Worm (Caenorhabditis elegans) whole organism, L3 larva: ENCODE measurements around the gene C07A12.7.

ENCODE experiments used
- ZK546.5 ChIP-seq: sonication (generic microtip); optimal IDR thresholded peaks from 2 replicates; lab custom pipeline; 2017; ENCODE audit warnings: missing biosample characterization, missing genetic modification characterization
- aly-2 ChIP-seq: fragments of 150-350 bp; optimal IDR thresholded peaks from 2 replicates; lab custom pipeline; 2014; ENCODE audit warnings: missing biosample characterization, missing genetic modification characterization
- ama-1 ChIP-seq: fragments of 150-350 bp; optimal IDR thresholded peaks from 2 replicates; lab custom pipeline; 2018
- ceh-16 ChIP-seq: sonication (generic microtip); optimal IDR thresholded peaks from 2 replicates; lab custom pipeline; 2017; ENCODE audit warnings: missing biosample characterization, missing genetic modification characterization
- ceh-28 ChIP-seq: fragments of 150-350 bp; optimal IDR thresholded peaks from 2 replicates; lab custom pipeline; 2014; ENCODE audit warnings: missing biosample characterization, missing genetic modification reagents, missing genetic modification characterization
- ceh-9 ChIP-seq: sonication (generic microtip); optimal IDR thresholded peaks from 2 replicates; lab custom pipeline; 2018; ENCODE audit warnings: missing biosample characterization, missing genetic modification characterization
- egl-27 ChIP-seq: sonication (generic microtip); optimal IDR thresholded peaks from 4 replicates; lab custom pipeline; 2017; ENCODE audit warnings: missing biosample characterization, missing genetic modification reagents, missing genetic modification characterization
- elt-1 ChIP-seq: fragments of 150-350 bp; optimal IDR thresholded peaks from 2 replicates; lab custom pipeline; 2014; ENCODE audit warnings: missing biosample characterization, missing genetic modification characterization
- elt-2 ChIP-seq: sonication (generic microtip); optimal IDR thresholded peaks from 2 replicates; lab custom pipeline; 2016; ENCODE audit warnings: missing genetic modification reagents, mild to moderate bottlenecking, missing genetic modification characterization, missing compliant biosample characterization
- elt-3 ChIP-seq, 3 experiments: fragments of 150-350 bp in 1 of 3; sonication (generic microtip) in 2 of 3; optimal IDR thresholded peaks; 2 replicates in 2 of 3; 4 replicates in 1 of 3; lab custom pipeline; 2014 to 2017; ENCODE audit warnings: missing biosample characterization in 3 of 3, missing genetic modification characterization in 3 of 3
- fkh-10 ChIP-seq: sonication (generic microtip); optimal IDR thresholded peaks from 2 replicates; lab custom pipeline; 2017; ENCODE audit warnings: missing biosample characterization, missing genetic modification reagents, missing genetic modification characterization
- fkh-2 ChIP-seq: fragments of 150-350 bp; optimal IDR thresholded peaks from 2 replicates; lab custom pipeline; 2014; ENCODE audit warnings: missing biosample characterization, missing genetic modification reagents, missing genetic modification characterization
- hmg-11 ChIP-seq: sonication (generic microtip); optimal IDR thresholded peaks from 2 replicates; lab custom pipeline; 2016; ENCODE audit warnings: missing genetic modification characterization, missing compliant biosample characterization
- jun-1 ChIP-seq: fragments of 150-350 bp; optimal IDR thresholded peaks from 2 replicates; lab custom pipeline; 2014; ENCODE audit warnings: missing biosample characterization, missing genetic modification reagents, missing genetic modification characterization
- lin-15B ChIP-seq: fragments of 150-350 bp; optimal IDR thresholded peaks from 2 replicates; lab custom pipeline; 2014; ENCODE audit warnings: missing biosample characterization, missing genetic modification characterization
- lin-39 ChIP-seq: fragments of 150-350 bp; optimal IDR thresholded peaks from 2 replicates; lab custom pipeline; 2018; ENCODE audit warnings: missing biosample characterization, missing genetic modification reagents, missing genetic modification characterization
- lsy-12 ChIP-seq: sonication (generic microtip); optimal IDR thresholded peaks from 2 replicates; lab custom pipeline; 2016; ENCODE audit warnings: mild to moderate bottlenecking, missing genetic modification characterization, missing compliant biosample characterization
- mml-1 ChIP-seq: fragments of 150-350 bp; sonication (generic microtip); optimal IDR thresholded peaks from 3 replicates; lab custom pipeline; 2014; ENCODE audit warnings: missing biosample characterization, missing genetic modification characterization
- nhr-11 ChIP-seq: fragments of 150-350 bp; optimal IDR thresholded peaks from 2 replicates; lab custom pipeline; 2014; ENCODE audit warnings: missing biosample characterization, missing genetic modification characterization
- nhr-12 ChIP-seq: fragments of 150-350 bp; optimal IDR thresholded peaks from 2 replicates; lab custom pipeline; 2014; ENCODE audit warnings: missing biosample characterization, missing genetic modification characterization
- nhr-23 ChIP-seq: fragments of 150-350 bp; optimal IDR thresholded peaks from 2 replicates; lab custom pipeline; 2014; ENCODE audit warnings: missing biosample characterization, missing genetic modification reagents, missing genetic modification characterization
- nhr-237 ChIP-seq: fragments of 150-350 bp; optimal IDR thresholded peaks from 2 replicates; lab custom pipeline; 2014; ENCODE audit warnings: missing biosample characterization, missing genetic modification characterization
- nhr-25 ChIP-seq: sonication (generic microtip); optimal IDR thresholded peaks from 2 replicates; lab custom pipeline; 2017; ENCODE audit warnings: missing biosample characterization, missing genetic modification characterization
- nhr-28 ChIP-seq: fragments of 150-350 bp; optimal IDR thresholded peaks from 2 replicates; lab custom pipeline; 2014; ENCODE audit warnings: missing biosample characterization, missing genetic modification characterization
- nhr-43 ChIP-seq: sonication (generic microtip); optimal IDR thresholded peaks from 2 replicates; lab custom pipeline; 2016; ENCODE audit warnings: mild to moderate bottlenecking, missing genetic modification characterization, missing compliant biosample characterization; ENCODE audit not compliant: poor library complexity, severe bottlenecking
- nhr-67 ChIP-seq: fragments of 150-350 bp; optimal IDR thresholded peaks from 2 replicates; lab custom pipeline; 2014; ENCODE audit warnings: missing biosample characterization, missing genetic modification characterization
- nhr-76 ChIP-seq: fragments of 150-350 bp; sonication (generic microtip); optimal IDR thresholded peaks from 5 replicates; lab custom pipeline; 2014; ENCODE audit warnings: missing biosample characterization, missing genetic modification characterization
- pha-4 ChIP-seq: fragments of 150-350 bp; optimal IDR thresholded peaks from 2 replicates; lab custom pipeline; 2014; ENCODE audit warnings: missing biosample characterization, missing genetic modification reagents, missing genetic modification characterization
- pqm-1 ChIP-seq: fragments of 150-350 bp; optimal IDR thresholded peaks from 2 replicates; lab custom pipeline; 2017; ENCODE audit warnings: missing biosample characterization, missing genetic modification characterization, inconsistent platforms
- skn-1 ChIP-seq: fragments of 150-350 bp; optimal IDR thresholded peaks from 2 replicates; lab custom pipeline; 2014; ENCODE audit warnings: missing biosample characterization, missing genetic modification characterization
- snpc-4 ChIP-seq: fragments of 150-350 bp; optimal IDR thresholded peaks from 2 replicates; lab custom pipeline; 2014; ENCODE audit warnings: missing biosample characterization, missing genetic modification characterization
- unc-39 ChIP-seq: sonication (generic microtip); optimal IDR thresholded peaks from 4 replicates; lab custom pipeline; 2017; ENCODE audit warnings: missing biosample characterization, missing genetic modification characterization
- unc-62 ChIP-seq: fragments of 150-350 bp; sonication (generic microtip); optimal IDR thresholded peaks from 4 replicates; lab custom pipeline; 2014; ENCODE audit warnings: missing biosample characterization, missing genetic modification reagents, missing genetic modification characterization
- zag-1 ChIP-seq: fragments of 150-350 bp; optimal IDR thresholded peaks from 2 replicates; lab custom pipeline; 2014; ENCODE audit warnings: missing biosample characterization, missing genetic modification characterization
- ztf-11 ChIP-seq: fragments of 150-350 bp; optimal IDR thresholded peaks from 2 replicates; lab custom pipeline; 2014; ENCODE audit warnings: missing biosample characterization, missing genetic modification characterization

Gene C07A12.7

ce11 chrX:4553491-4553890, 31.5 kb upstream of the C07A12.7 start:
- TF ChIP-seq nhr-25 (tag; lab: Kevin White, UChicago) = no peak
- no peak for TF ChIP-seq lin-15B (tag; lab: Kevin White, UChicago)
- TF ChIP-seq elt-1 = no peak
- TF ChIP-seq ceh-28 (tag; lab: Kevin White, UChicago) = no peak
- no peak for TF ChIP-seq lin-39
- no peak for TF ChIP-seq fkh-2 (tag; lab: Kevin White, UChicago)

- TF ChIP-seq lin-15B (tag; lab: Kevin White, UChicago) = no peak
- TF ChIP-seq mml-1 (tag; lab: Kevin White, UChicago) = no peak
- no peak for TF ChIP-seq egl-27 (tag; lab: Kevin White, UChicago)
- TF ChIP-seq elt-1 = peak; percentile 13
These were observed 31.1 kb upstream of the C07A12.7 start for ce11 chrX:4553033-4553432.

- TF ChIP-seq unc-39 (tag; lab: Kevin White, UChicago) = no peak
- TF ChIP-seq nhr-23 (tag; lab: Kevin White, UChicago) = peak; percentile 70
- TF ChIP-seq fkh-2 (tag; lab: Kevin White, UChicago) = no peak
- TF ChIP-seq lsy-12 = no peak
- TF ChIP-seq nhr-67 = no peak
- TF ChIP-seq nhr-25 (tag; lab: Kevin White, UChicago) = peak; percentile 59
- TF ChIP-seq ceh-9 = no peak
- TF ChIP-seq nhr-11 = no peak
- no peak for TF ChIP-seq lin-39
- no peak for TF ChIP-seq nhr-237 (tag; lab: Kevin White, UChicago)
- TF ChIP-seq fkh-10 = no peak
- no peak for TF ChIP-seq zag-1 (tag; lab: Kevin White, UChicago)
- no peak for TF ChIP-seq nhr-43 (tag; lab: Kevin White, UChicago)
- TF ChIP-seq aly-2 (tag; lab: Kevin White, UChicago) = no peak
- TF ChIP-seq jun-1 (tag; lab: Kevin White, UChicago) = no peak
- TF ChIP-seq skn-1 (tag; lab: Kevin White, UChicago) = no peak
- no peak for TF ChIP-seq elt-1
- TF ChIP-seq, all 47 proteins: peak for 2
These were observed 29.0 kb upstream of the C07A12.7 start for ce11 chrX:4550987-4551386.

- TF ChIP-seq ama-1 (lab: Kevin White, UChicago) (no peak), fkh-2 (tag; lab: Kevin White, UChicago) (no peak), hmg-11 (no peak), ztf-11 (no peak), elt-1 (peak; percentile 14), lin-15B (tag; lab: Kevin White, UChicago) (no peak)
These were observed 28.1 kb upstream of the C07A12.7 start, which contains the start of gene C07A12.18 for ce11 chrX:4549853-4550596. Gene C07A12.18, minus strand, starts transcription at chrX:4549903.

- TF ChIP-seq fkh-10 (no peak), ceh-16 (tag; lab: Kevin White, UChicago) (no peak), egl-27 (tag; lab: Kevin White, UChicago) (no peak), ZK546.5 (no peak)
These were observed 27.0 kb upstream of the C07A12.7 start for ce11 chrX:4548929-4549328.

- TF ChIP-seq nhr-67 = no peak
- TF ChIP-seq ama-1 (lab: Kevin White, UChicago) = no peak
- no peak for TF ChIP-seq nhr-28 (tag; lab: Kevin White, UChicago)
- no peak for TF ChIP-seq elt-3 (tag; optimal IDR thresholded peaks at IDR 0.05; lab: Kevin White, UChicago)
- TF ChIP-seq snpc-4 (tag; lab: Kevin White, UChicago) = no peak
- TF ChIP-seq unc-62 (GFP tag; lab: Kevin White, UChicago) = no peak
These were observed 22.6 kb upstream of the C07A12.7 start, which contains the start of gene C07A12.2 for ce11 chrX:4544543-4544942. Gene C07A12.2, plus strand, starts transcription at chrX:4544843.

ce11 chrX:4534112-4534511, 12.2 kb upstream of the C07A12.7 start:
- no peak for TF ChIP-seq ama-1 (lab: Kevin White, UChicago)
- TF ChIP-seq pqm-1 (tag; lab: Kevin White, UChicago) = peak; percentile 73
- no peak for TF ChIP-seq nhr-12 (tag; lab: Kevin White, UChicago)
- TF ChIP-seq pha-4 = peak; percentile 10
- peak; percentile 56 for TF ChIP-seq elt-2 (tag; lab: Kevin White, UChicago)
- no peak for TF ChIP-seq fkh-2 (tag; lab: Kevin White, UChicago)
- TF ChIP-seq nhr-76 (tag; lab: Kevin White, UChicago) = no peak
- no peak for TF ChIP-seq ZK546.5
- no peak for TF ChIP-seq nhr-67
- TF ChIP-seq nhr-23 (tag; lab: Kevin White, UChicago) = no peak
